Fruit fly (Drosophila melanogaster): ENCODE data around the gene CG7968.

Gene CG7968

DNA sequence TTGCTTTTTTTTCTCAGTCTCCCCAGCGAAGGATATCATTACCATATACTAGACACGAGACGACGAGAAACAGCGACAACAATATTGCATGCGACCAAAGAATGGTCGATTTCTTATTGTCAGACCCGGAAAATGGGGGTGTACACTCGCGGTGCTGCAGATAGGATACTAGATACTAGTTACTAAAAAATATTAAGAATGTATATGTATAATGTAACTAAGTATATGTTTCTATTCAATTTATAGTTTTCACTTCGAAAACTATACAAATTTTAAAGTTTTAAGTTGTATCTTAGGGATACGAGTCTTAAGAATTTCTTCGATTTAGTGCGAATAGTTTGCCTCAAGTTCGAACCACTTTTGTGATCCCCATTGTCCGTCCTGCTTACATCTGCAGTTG is 44.2 kb downstream of the CG7968 start (continued):
- TF ChIP-seq Drgx (GFP tag; IDR thresholded peaks at IDR 0.05) (0 out of 2 replicates have a peak, but pooled peaks have one; percentile 20), CG4424 (GFP tag; optimal IDR thresholded peaks at IDR 0.05) (peak; percentile 46), dmrt11E (tag; optimal IDR thresholded peaks at IDR 0.05) (peak; percentile 17), CG6254 (GFP tag; optimal IDR thresholded peaks at IDR 0.05) (peak; percentile 20), CkIIα-i1 (GFP tag; IDR thresholded peaks at IDR 0.05) (no peak), Side (GFP tag; optimal IDR thresholded peaks at IDR 0.05) (no peak), CG18599 (GFP tag; optimal IDR thresholded peaks at IDR 0.05) (peak; percentile 59), Spps (tag; optimal IDR thresholded peaks at IDR 0.05) (no peak), CG11695 (GFP tag; IDR thresholded peaks at IDR 0.05) (peak; percentile 41; the same call in 1 of the 3 replicates), CG30020 (tag; optimal IDR thresholded peaks at IDR 0.05) (no peak), CG17829 (tag; optimal IDR thresholded peaks at IDR 0.05) (peak; percentile 40), pros (GFP tag; optimal IDR thresholded peaks at IDR 0.05) (peak; percentile 51), phol (tag; optimal IDR thresholded peaks at IDR 0.05) (peak; percentile 46), CG7556 (GFP tag; optimal IDR thresholded peaks at IDR 0.05) (peak; percentile 45), bowl (GFP tag; IDR thresholded peaks at IDR 0.05) (0 out of 2 replicates have a peak, but pooled peaks have one; percentile 14), Oli (tag; optimal IDR thresholded peaks at IDR 0.05) (peak; percentile 30), CG17802 (tag; optimal IDR thresholded peaks at IDR 0.05) (no peak), sens (GFP tag) (peak; percentile 52), CG11696 (GFP tag; IDR thresholded peaks at IDR 0.05) (peak; percentile 86), CG2712 (tag; optimal IDR thresholded peaks at IDR 0.05) (peak; percentile 68), CG18619 (GFP tag; optimal IDR thresholded peaks at IDR 0.05) (no peak), row (GFP tag; IDR thresholded peaks at IDR 0.05) (peak; percentile 58), CG14710 (tag; optimal IDR thresholded peaks at IDR 0.05) (peak; percentile 40), abd-A (tag; optimal IDR thresholded peaks at IDR 0.05) (no peak), CG12391 (tag; optimal IDR thresholded peaks at IDR 0.05) (peak; percentile 44), Dbx (GFP tag; IDR thresholded peaks at IDR 0.05) (no peak), grau (tag; optimal IDR thresholded peaks at IDR 0.05) (peak; percentile 12), Med (GFP tag) (peak; percentile 32)
